Fruit fly (Drosophila melanogaster) whole organism, embryonic: Measurements from ENCODE around the gene CG32793.
A peak's percentile ranks its signal among the peaks of the same experiment; 100 is the strongest.

Experiments
- Atf-2 ChIP-seq: fragments of 200-800 bp; sonication (Bioruptor generic); optimal IDR thresholded peaks from 2 replicates; lab custom pipeline; 2016; ENCODE audit warnings: missing biosample characterization, missing genetic modification characterization
- BEAF-32 ChIP-seq: fragments of 200-800 bp; sonication (Bioruptor generic); optimal IDR thresholded peaks from 3 replicates; lab custom pipeline; 2017; ENCODE audit warnings: missing biosample characterization, missing genetic modification characterization, mild to moderate bottlenecking, moderate library complexity, missing genetic modification reagents
- CG10431 ChIP-seq: fragments of 200-800 bp; sonication (Bioruptor generic); optimal IDR thresholded peaks from 3 replicates; lab custom pipeline; 2018; ENCODE audit warnings: missing biosample characterization, mild to moderate bottlenecking, missing genetic modification characterization
- CG11560 ChIP-seq: fragments of 200-800 bp; sonication (Bioruptor generic); IDR thresholded peaks from 3 replicates; pipeline ENCODE4 v1.3.6; 2022; ENCODE audit warnings: missing biosample characterization, missing genetic modification characterization
- CG12236 ChIP-seq: fragments of 200-800 bp; sonication (Bioruptor generic); optimal IDR thresholded peaks from 2 replicates; lab custom pipeline; 2016; ENCODE audit warnings: missing biosample characterization, missing genetic modification characterization
- CG13296 ChIP-seq: fragments of 200-800 bp; sonication (Bioruptor generic); optimal IDR thresholded peaks from 3 replicates; lab custom pipeline; 2018; ENCODE audit warnings: missing biosample characterization, mild to moderate bottlenecking, missing genetic modification characterization
- CG13894 ChIP-seq: fragments of 200-800 bp; sonication (Bioruptor generic); optimal IDR thresholded peaks from 3 replicates; lab custom pipeline; 2018; ENCODE audit warnings: missing biosample characterization, mild to moderate bottlenecking, missing genetic modification characterization, moderate library complexity
- CG14667 ChIP-seq: fragments of 200-800 bp; sonication (Bioruptor generic); IDR thresholded peaks from 2 replicates; pipeline ENCODE4 v1.3.6; 2022; ENCODE audit warnings: missing biosample characterization, missing genetic modification characterization
- CG18262 ChIP-seq: fragments of 200-800 bp; optimal IDR thresholded peaks from 3 replicates; lab custom pipeline; 2019; ENCODE audit warnings: missing biosample characterization, mild to moderate bottlenecking, missing genetic modification characterization, moderate library complexity
- CG18764 ChIP-seq: fragments of 200-800 bp; sonication (Bioruptor generic); optimal IDR thresholded peaks from 3 replicates; lab custom pipeline; 2016; ENCODE audit warnings: missing biosample characterization, missing genetic modification characterization
- CG2129 ChIP-seq: fragments of 200-800 bp; sonication (Bioruptor generic); IDR thresholded peaks from 2 replicates; pipeline ENCODE4 v1.3.6; 2022; ENCODE audit warnings: missing biosample characterization, missing genetic modification characterization; ENCODE audit not compliant: partially characterized antibody
- CG30403 ChIP-seq: fragments of 200-800 bp; sonication (Bioruptor generic); optimal IDR thresholded peaks from 3 replicates; lab custom pipeline; 2016; ENCODE audit warnings: missing biosample characterization, missing genetic modification characterization
- CG32767 ChIP-seq: fragments of 200-800 bp; sonication (Bioruptor generic); IDR thresholded peaks from 2 replicates; pipeline ENCODE4 v1.3.6; 2022; ENCODE audit warnings: missing biosample characterization, missing genetic modification characterization
- CG3281 ChIP-seq: fragments of 200-800 bp; sonication (Bioruptor generic); optimal IDR thresholded peaks from 3 replicates; lab custom pipeline; 2017; ENCODE audit warnings: missing biosample characterization, mild to moderate bottlenecking, missing genetic modification characterization
- CG33557 ChIP-seq: fragments of 200-800 bp; sonication (Bioruptor generic); optimal IDR thresholded peaks from 2 replicates; lab custom pipeline; 2019; ENCODE audit warnings: missing biosample characterization, mild to moderate bottlenecking, missing genetic modification characterization, moderate library complexity
- CG34376 ChIP-seq: fragments of 200-800 bp; sonication (Bioruptor generic); optimal IDR thresholded peaks from 2 replicates; lab custom pipeline; 2018; ENCODE audit warnings: missing biosample characterization, mild to moderate bottlenecking, missing genetic modification characterization
- CG4328 ChIP-seq: fragments of 200-800 bp; sonication (Bioruptor generic); optimal IDR thresholded peaks from 3 replicates; lab custom pipeline; 2017; ENCODE audit warnings: missing biosample characterization, missing genetic modification reagents, missing genetic modification characterization
- CG4404 ChIP-seq: fragments of 200-800 bp; sonication (Bioruptor generic); IDR thresholded peaks from 2 replicates; pipeline ENCODE4 v1.3.6; 2022; ENCODE audit warnings: missing biosample characterization, missing genetic modification characterization
- CG5245 ChIP-seq: fragments of 200-800 bp; sonication (Bioruptor generic); optimal IDR thresholded peaks from 3 replicates; lab custom pipeline; 2016; ENCODE audit warnings: missing biosample characterization, missing genetic modification characterization
- CG5953 ChIP-seq: fragments of 200-800 bp; sonication (Bioruptor generic); IDR thresholded peaks from 2 replicates; pipeline ENCODE4 v1.3.6; 2022; ENCODE audit warnings: missing biosample characterization, missing genetic modification characterization
- CG6254 ChIP-seq: fragments of 200-800 bp; sonication (Bioruptor generic); optimal IDR thresholded peaks from 3 replicates; lab custom pipeline; 2017; ENCODE audit warnings: mild to moderate bottlenecking, missing biosample characterization, missing genetic modification reagents, missing genetic modification characterization
- CG6272 ChIP-seq: fragments of 200-800 bp; sonication (Bioruptor generic); IDR thresholded peaks from 2 replicates; pipeline ENCODE4 v1.3.6; 2022; ENCODE audit warnings: missing biosample characterization, missing genetic modification characterization
- CG7963 ChIP-seq: fragments of 200-800 bp; sonication (Bioruptor generic); IDR thresholded peaks from 3 replicates; pipeline ENCODE4 v1.3.6; 2022; ENCODE audit warnings: missing biosample characterization, missing genetic modification characterization; ENCODE audit not compliant: partially characterized antibody
- CG8765 ChIP-seq: fragments of 200-800 bp; sonication (Bioruptor generic); IDR thresholded peaks from 2 replicates; pipeline ENCODE4 v1.3.6; 2022; ENCODE audit warnings: missing biosample characterization, missing genetic modification characterization
- D19A ChIP-seq: fragments of 200-800 bp; optimal IDR thresholded peaks from 3 replicates; lab custom pipeline; 2019; ENCODE audit warnings: missing biosample characterization, mild to moderate bottlenecking, missing genetic modification characterization, moderate library complexity
- HmgZ ChIP-seq: fragments of 200-800 bp; sonication (Bioruptor generic); optimal IDR thresholded peaks from 2 replicates; lab custom pipeline; 2018; ENCODE audit warnings: missing biosample characterization, mild to moderate bottlenecking, missing genetic modification characterization
- Lim3 ChIP-seq: fragments of 200-800 bp; sonication (Bioruptor generic); IDR thresholded peaks from 2 replicates; pipeline ENCODE4 v1.3.6; 2022; ENCODE audit warnings: missing biosample characterization, missing genetic modification characterization
- Lpt ChIP-seq: fragments of >200 bp; optimal IDR thresholded peaks from 2 replicates; lab custom pipeline; 2018; ENCODE audit warnings: missing biosample characterization, missing genetic modification characterization
- Nf-YB ChIP-seq: fragments of 200-800 bp; sonication (Bioruptor generic); optimal IDR thresholded peaks from 3 replicates; lab custom pipeline; 2019; ENCODE audit warnings: missing biosample characterization, mild to moderate bottlenecking, missing genetic modification characterization, moderate library complexity
- NfI ChIP-seq: fragments of 200-800 bp; sonication (Bioruptor generic); optimal IDR thresholded peaks from 3 replicates; lab custom pipeline; 2018; ENCODE audit warnings: missing biosample characterization, mild to moderate bottlenecking, missing genetic modification characterization, moderate library complexity
- PHDP ChIP-seq: fragments of 200-800 bp; sonication (Bioruptor generic); optimal IDR thresholded peaks from 3 replicates; lab custom pipeline; 2018; ENCODE audit warnings: missing biosample characterization, mild to moderate bottlenecking, missing genetic modification characterization, moderate library complexity
- Taf1 ChIP-seq: fragments of 200-800 bp; sonication (Bioruptor generic); IDR thresholded peaks from 2 replicates; pipeline ENCODE4 v1.3.6; 2022; ENCODE audit warnings: missing biosample characterization, missing genetic modification characterization
- ab ChIP-seq: fragments of 200-800 bp; sonication (Bioruptor generic); optimal IDR thresholded peaks from 2 replicates; lab custom pipeline; 2016; ENCODE audit warnings: missing biosample characterization, missing genetic modification characterization
- ara ChIP-seq: fragments of 200-800 bp; sonication (Bioruptor generic); IDR thresholded peaks from 2 replicates; pipeline ENCODE4 v1.3.6; 2022; ENCODE audit warnings: missing biosample characterization, missing genetic modification characterization
- bcd ChIP-seq: fragments of 200-800 bp; sonication (Bioruptor generic); optimal IDR thresholded peaks from 2 replicates; lab custom pipeline; 2017; ENCODE audit warnings: missing biosample characterization, mild to moderate bottlenecking, missing genetic modification characterization
- chm ChIP-seq: fragments of 200-800 bp; sonication (Bioruptor generic); IDR thresholded peaks from 2 replicates; pipeline ENCODE4 v1.3.6; 2022; ENCODE audit warnings: missing biosample characterization, missing genetic modification characterization
- crc ChIP-seq: fragments of 200-800 bp; sonication (Bioruptor generic); optimal IDR thresholded peaks from 2 replicates; lab custom pipeline; 2016; ENCODE audit warnings: missing biosample characterization, missing genetic modification characterization
- dysf ChIP-seq: fragments of 200-800 bp; sonication (Bioruptor generic); IDR thresholded peaks from 3 replicates; pipeline ENCODE4 v1.3.6; 2022; ENCODE audit warnings: missing biosample characterization, missing genetic modification characterization
- fru ChIP-seq: fragments of >200 bp; optimal IDR thresholded peaks from 2 replicates; lab custom pipeline; 2017
- gsb-n ChIP-seq: fragments of 200-800 bp; sonication (Bioruptor generic); optimal IDR thresholded peaks from 3 replicates; lab custom pipeline; 2018; ENCODE audit warnings: missing biosample characterization, mild to moderate bottlenecking, missing genetic modification characterization
- her ChIP-seq: fragments of 200-800 bp; sonication (Bioruptor generic); optimal IDR thresholded peaks from 2 replicates; lab custom pipeline; 2016; ENCODE audit warnings: missing biosample characterization, missing genetic modification characterization
- oc ChIP-seq: fragments of 200-800 bp; sonication (Bioruptor generic); optimal IDR thresholded peaks from 2 replicates; lab custom pipeline; 2018; ENCODE audit warnings: missing biosample characterization, mild to moderate bottlenecking, missing genetic modification characterization, moderate library complexity
- pita ChIP-seq: fragments of 200-800 bp; sonication (Bioruptor generic); optimal IDR thresholded peaks from 2 replicates; lab custom pipeline; 2017; ENCODE audit warnings: missing biosample characterization, mild to moderate bottlenecking, missing genetic modification characterization
- ranshi ChIP-seq: fragments of 200-800 bp; sonication (Bioruptor generic); IDR thresholded peaks from 2 replicates; pipeline ENCODE4 v1.3.6; 2022; ENCODE audit warnings: missing biosample characterization, missing genetic modification characterization
- repo ChIP-seq: fragments of 200-800 bp; sonication (Bioruptor generic); optimal IDR thresholded peaks from 2 replicates; lab custom pipeline; 2016; ENCODE audit warnings: missing biosample characterization, missing genetic modification characterization
- ro ChIP-seq: fragments of 200-800 bp; sonication (Bioruptor generic); IDR thresholded peaks from 2 replicates; pipeline ENCODE4 v1.3.6; 2022; ENCODE audit warnings: missing biosample characterization, missing genetic modification characterization
- schlank ChIP-seq: fragments of 200-800 bp; sonication (Bioruptor generic); optimal IDR thresholded peaks from 2 replicates; lab custom pipeline; 2018; ENCODE audit warnings: missing biosample characterization, mild to moderate bottlenecking, missing genetic modification characterization
- sens ChIP-seq: fragments of 200-800 bp; sonication (Bioruptor generic); peaks from one replicate; lab custom pipeline; 2016; ENCODE audit warnings: missing biosample characterization, missing genetic modification characterization
- shn ChIP-seq: fragments of 200-800 bp; sonication (Bioruptor generic); optimal IDR thresholded peaks from 3 replicates; lab custom pipeline; 2016; ENCODE audit warnings: missing biosample characterization, missing genetic modification characterization
- sqz ChIP-seq: fragments of 200-800 bp; sonication (Bioruptor generic); optimal IDR thresholded peaks from 3 replicates; lab custom pipeline; 2018; ENCODE audit warnings: missing biosample characterization, mild to moderate bottlenecking, missing genetic modification characterization
- trem ChIP-seq: fragments of 200-800 bp; optimal IDR thresholded peaks from 3 replicates; lab custom pipeline; 2019; ENCODE audit warnings: missing biosample characterization, mild to moderate bottlenecking, missing genetic modification characterization, moderate library complexity
- trh ChIP-seq: fragments of 200-800 bp; sonication (Bioruptor generic); optimal IDR thresholded peaks from 2 replicates; lab custom pipeline; 2016; ENCODE audit warnings: missing biosample characterization, missing genetic modification characterization
- unc-4 ChIP-seq: fragments of 200-800 bp; sonication (Bioruptor generic); IDR thresholded peaks from 2 replicates; pipeline ENCODE4 v1.3.6; 2022; ENCODE audit warnings: missing biosample characterization, missing genetic modification characterization; ENCODE audit not compliant: partially characterized antibody

Gene CG32793

dm6 chrX:2951637-2952036 is 22.0 kb downstream of the CG32793 start (continued):
- TF ChIP-seq ara, result no peak
- peak; percentile 14 for TF ChIP-seq PHDP
- TF ChIP-seq trem (tag; lab: Kevin White, UChicago), result no peak
- no peak for TF ChIP-seq shn
- no peak for TF ChIP-seq pita (GFP tag; lab: Kevin White, UChicago)
- TF ChIP-seq chm (GFP tag; lab: Robert Waterston, UW), result no peak
- no peak for TF ChIP-seq ranshi
- no peak for TF ChIP-seq CG11560 (tag; lab: Robert Waterston, UW)
- TF ChIP-seq CG2129 (GFP tag; lab: Robert Waterston, UW), result no peak
- TF ChIP-seq Lpt (GFP tag; lab: Kevin White, UChicago), result no peak
- TF ChIP-seq dysf (GFP tag; lab: Robert Waterston, UW), result peak; percentile 54; the same call in 2 of the 3 replicates
- no peak for TF ChIP-seq BEAF-32
- TF ChIP-seq unc-4 (GFP tag; lab: Robert Waterston, UW), result no peak
- TF ChIP-seq CG5245 (GFP tag; lab: Kevin White, UChicago), result no peak
- no peak for TF ChIP-seq ab
- no peak for TF ChIP-seq CG6272 (GFP tag; lab: Robert Waterston, UW)
- TF ChIP-seq D19A (tag; lab: Kevin White, UChicago), result peak; percentile 27
- TF ChIP-seq Taf1, result no peak
- TF ChIP-seq trh (GFP tag; lab: Kevin White, UChicago), result no peak
- TF ChIP-seq HmgZ, result no peak
- TF ChIP-seq CG30403, result peak; percentile 10
- no peak for TF ChIP-seq CG13894 (tag; lab: Kevin White, UChicago)
- no peak for TF ChIP-seq Lim3 (GFP tag; lab: Robert Waterston, UW)
- no peak for TF ChIP-seq NfI (GFP tag; lab: Kevin White, UChicago)
- no peak for TF ChIP-seq CG32767
- TF ChIP-seq bcd, result no peak
- TF ChIP-seq CG4328 (GFP tag; lab: Kevin White, UChicago), result no peak
- TF ChIP-seq oc, result no peak
- no peak for TF ChIP-seq CG10431 (GFP tag; lab: Kevin White, UChicago)
- no peak for TF ChIP-seq CG18764 (GFP tag; lab: Kevin White, UChicago)
- no peak for TF ChIP-seq CG4404 (GFP tag; lab: Robert Waterston, UW)
- TF ChIP-seq gsb-n (tag; lab: Kevin White, UChicago), result peak; percentile 22
- TF ChIP-seq repo (GFP tag; lab: Kevin White, UChicago), result no peak
- peak; percentile 9 for TF ChIP-seq CG3281 (GFP tag; lab: Kevin White, UChicago)
- no peak for TF ChIP-seq CG8765 (GFP tag; lab: Robert Waterston, UW)
- no peak for TF ChIP-seq CG34376
- no peak for TF ChIP-seq CG33557
- no peak for TF ChIP-seq ro
- TF ChIP-seq fru (lab: Kevin White, UChicago), result no peak
- TF ChIP-seq sens (GFP tag; lab: Kevin White, UChicago), result peak; percentile 49
- TF ChIP-seq CG5953, result no peak
- no peak for TF ChIP-seq CG7963 (GFP tag; lab: Robert Waterston, UW)
- TF ChIP-seq CG14667 (GFP tag; lab: Robert Waterston, UW), result no peak
- no peak for TF ChIP-seq schlank (tag; lab: Kevin White, UChicago)
- TF ChIP-seq CG18262 (tag; lab: Kevin White, UChicago), result peak; percentile 51
- TF ChIP-seq her (GFP tag; lab: Kevin White, UChicago), result no peak
- no peak for TF ChIP-seq CG6254 (GFP tag; lab: Kevin White, UChicago)
- TF ChIP-seq sqz, result no peak
- no peak for TF ChIP-seq CG12236 (GFP tag; lab: Kevin White, UChicago)
- TF ChIP-seq Atf-2, result no peak
- TF ChIP-seq Nf-YB (GFP tag; lab: Kevin White, UChicago), result no peak
- TF ChIP-seq CG13296 (GFP tag; lab: Kevin White, UChicago), result no peak
- TF ChIP-seq crc (GFP tag; lab: Kevin White, UChicago), result no peak
